Fruit fly (Drosophila melanogaster) whole organism, wandering third instar larva: ENCODE measurements around the gene Atg4a.
A peak's percentile ranks its signal among the peaks of the same experiment; 100 is the strongest.

ENCODE experiments used
- Dfd ChIP-seq: fragments of >200 bp; optimal IDR thresholded peaks from 2 replicates; lab custom pipeline; 2017; ENCODE audit warnings: missing biosample characterization, missing genetic modification characterization
- HLH106 ChIP-seq: fragments of 200-800 bp; optimal IDR thresholded peaks from 3 replicates; lab custom pipeline; 2019; ENCODE audit warnings: missing biosample characterization, mild to moderate bottlenecking, missing genetic modification characterization, moderate library complexity
- Mio ChIP-seq: sonication (Bioruptor generic); optimal IDR thresholded peaks from 2 replicates; lab custom pipeline; 2016; ENCODE audit warnings: missing biosample characterization, missing genetic modification characterization
- Myc ChIP-seq: fragments of >200 bp; optimal IDR thresholded peaks from 2 replicates; lab custom pipeline; 2017
- Rel ChIP-seq, 2 experiments: fragments of 200-800 bp; sonication (Bioruptor generic) in 1 of 2; optimal IDR thresholded peaks; 2 replicates in 1 of 2; 3 replicates in 1 of 2; lab custom pipeline; 2016 to 2019; ENCODE audit warnings: mild to moderate bottlenecking in 2 of 2, missing biosample characterization in 2 of 2, missing genetic modification characterization in 2 of 2, moderate library complexity in 1 of 2
- Vsx2 ChIP-seq: fragments of 200-300, 225-300 bp; sonication (Bioruptor generic); optimal IDR thresholded peaks from 2 replicates; lab custom pipeline; 2018; ENCODE audit warnings: missing biosample characterization, missing genetic modification characterization; ENCODE audit not compliant: partially characterized antibody
- h ChIP-seq: fragments of 200-800 bp; sonication (Bioruptor generic); optimal IDR thresholded peaks from 3 replicates; lab custom pipeline; 2016; ENCODE audit warnings: missing biosample characterization, mild to moderate bottlenecking, missing genetic modification characterization
- jim ChIP-seq: fragments of 175-275, 200-325 bp; sonication (Bioruptor generic); optimal IDR thresholded peaks from 2 replicates; lab custom pipeline; 2016; ENCODE audit warnings: missing biosample characterization, mild to moderate bottlenecking, missing genetic modification characterization
- pan ChIP-seq: fragments of >200 bp; optimal IDR thresholded peaks from 2 replicates; lab custom pipeline; 2017
- psq ChIP-seq: fragments of 200-800 bp; sonication (Bioruptor generic); optimal IDR thresholded peaks from 3 replicates; lab custom pipeline; 2017; ENCODE audit warnings: missing biosample characterization, mild to moderate bottlenecking, missing genetic modification characterization, moderate library complexity
- rgr ChIP-seq: fragments of 200-800 bp; sonication (Bioruptor generic); optimal IDR thresholded peaks from 3 replicates; lab custom pipeline; 2016; ENCODE audit warnings: missing biosample characterization, mild to moderate bottlenecking, missing genetic modification characterization
- usp ChIP-seq: fragments of >200 bp; optimal IDR thresholded peaks from 2 replicates; lab custom pipeline; 2017; ENCODE audit warnings: missing biosample characterization, missing genetic modification characterization

DNA sequence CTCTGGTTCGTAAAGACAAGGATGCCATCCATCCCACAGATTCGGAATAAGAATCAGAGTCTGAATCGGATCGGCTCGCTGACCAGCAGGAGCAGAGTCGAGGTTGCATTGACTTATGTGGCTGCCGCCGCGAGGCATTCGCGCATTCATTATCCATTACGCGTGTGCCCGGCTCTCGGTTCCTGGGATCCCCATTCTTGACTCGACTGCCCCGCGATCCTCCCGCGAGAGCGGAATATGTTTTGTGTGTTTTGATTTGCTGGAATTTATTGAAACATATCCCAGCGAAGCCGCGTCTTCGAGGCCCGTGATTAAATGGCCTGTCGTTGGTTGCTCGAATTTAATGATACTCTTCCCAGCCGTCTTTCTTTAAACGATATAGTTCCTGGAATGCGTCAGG, 17.0 kb upstream of the Atg4a start:
- TF ChIP-seq Dfd (GFP tag; lab: Kevin White, UChicago) (no peak), Mio (GFP tag; lab: Kevin White, UChicago) (no peak), h (GFP tag; lab: Kevin White, UChicago) (no peak), Vsx2 (no peak), usp (no peak), Myc (lab: Kevin White, UChicago) (no peak), Rel (GFP tag; optimal IDR thresholded peaks at IDR 0.05; lab: Kevin White, UChicago) (no peak), Rel (tag; optimal IDR thresholded peaks at IDR 0.05; lab: Kevin White, UChicago) (peak; percentile 95), rgr (no peak), pan (lab: Kevin White, UChicago) (no peak), psq (GFP tag; lab: Kevin White, UChicago) (no peak), HLH106 (tag; lab: Kevin White, UChicago) (no peak), jim (GFP tag; lab: Kevin White, UChicago) (no peak)
